Fruit fly (Drosophila melanogaster) whole organism, adult: ENCODE data around the gene Pdcd4.

ENCODE experiments used
- CG11617 ChIP-seq: fragments of 200-800 bp; sonication (Bioruptor generic); optimal IDR thresholded peaks from 2 replicates; lab custom pipeline; 2017; ENCODE audit warnings: mild to moderate bottlenecking, missing biosample characterization, missing genetic modification reagents, missing genetic modification characterization
- CG14711 ChIP-seq: fragments of 200-800 bp; sonication (Bioruptor generic); optimal IDR thresholded peaks from 2 replicates; lab custom pipeline; 2018; ENCODE audit warnings: missing biosample characterization, mild to moderate bottlenecking, missing genetic modification characterization, moderate library complexity
- CG1620 ChIP-seq: fragments of 200-800 bp; sonication (Bioruptor generic); optimal IDR thresholded peaks from 2 replicates; lab custom pipeline; 2016; ENCODE audit warnings: missing biosample characterization, missing genetic modification characterization
- CG5204 ChIP-seq: fragments of 200-800 bp; sonication (Bioruptor generic); optimal IDR thresholded peaks from 2 replicates; lab custom pipeline; 2016; ENCODE audit warnings: missing biosample characterization, missing genetic modification characterization
- bab1 ChIP-seq: fragments of 200-800 bp; sonication (Bioruptor generic); optimal IDR thresholded peaks from 3 replicates; lab custom pipeline; 2019; ENCODE audit warnings: missing biosample characterization, mild to moderate bottlenecking, missing genetic modification characterization, moderate library complexity
- cic ChIP-seq: fragments of 200-800 bp; sonication (Bioruptor generic); optimal IDR thresholded peaks from 2 replicates; lab custom pipeline; 2017; ENCODE audit warnings: missing biosample characterization, mild to moderate bottlenecking, missing genetic modification characterization, moderate library complexity
- cnc ChIP-seq, 2 experiments: fragments of >200 bp; optimal IDR thresholded peaks; 2 replicates each; lab custom pipeline; 2017
- kay ChIP-seq: fragments of 200-800 bp; sonication (Bioruptor generic); peaks from one replicate; lab custom pipeline; 2016; ENCODE audit warnings: missing biosample characterization, missing genetic modification characterization, borderline replicate concordance

DNA sequence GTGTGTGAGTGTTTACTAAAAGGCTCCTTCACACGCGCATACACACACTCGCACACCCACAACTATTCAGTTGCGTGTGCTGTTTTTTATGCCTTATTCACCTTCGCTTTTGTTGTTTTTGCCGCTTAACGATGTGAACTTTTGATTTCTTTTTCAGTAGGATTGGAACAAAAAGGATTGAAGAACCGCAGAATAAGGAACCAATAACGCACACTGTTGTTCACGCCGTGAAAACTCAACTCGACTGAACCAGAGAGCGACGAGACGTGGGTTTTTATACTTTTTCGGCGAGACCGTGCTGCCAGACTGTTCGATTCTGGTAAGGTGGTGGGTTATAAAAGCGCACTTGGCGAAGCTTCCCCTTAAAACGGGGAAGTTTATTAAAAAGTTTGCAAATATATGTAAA is at the start of gene Pdcd4:
- TF ChIP-seq CG14711 (tag; lab: Kevin White, UChicago) (no peak), cic (GFP tag; lab: Kevin White, UChicago) (no peak), bab1 (GFP tag; lab: Kevin White, UChicago) (peak; percentile 69), CG5204 (GFP tag; lab: Kevin White, UChicago) (no peak), CG1620 (peak; percentile 38), cnc (optimal IDR thresholded peaks at IDR 0.05; lab: Kevin White, UChicago) (no peak), CG11617 (GFP tag; lab: Kevin White, UChicago) (peak; percentile 38), kay (no peak)
